Fruit fly (Drosophila melanogaster) Kc167 (cell line): ENCODE data around the gene CG32277.

Experiments used
- Myc ChIP-seq: fragments of >200 bp; optimal IDR thresholded peaks from 2 replicates; lab custom pipeline; 2017; ENCODE audit warnings: missing external identifiers
- Sin3A ChIP-seq: fragments of >200 bp; optimal IDR thresholded peaks from 2 replicates; lab custom pipeline; 2018; ENCODE audit warnings: missing external identifiers
- h ChIP-seq: fragments of >200 bp; optimal IDR thresholded peaks from 3 replicates; lab custom pipeline; 2018; ENCODE audit warnings: missing external identifiers
- insv ChIP-seq: fragments of >200 bp; optimal IDR thresholded peaks from 3 replicates; lab custom pipeline; 2018; ENCODE audit warnings: missing external identifiers
- psq ChIP-seq: fragments of >200 bp; optimal IDR thresholded peaks from 2 replicates; lab custom pipeline; 2017; ENCODE audit warnings: missing external identifiers
- ttk ChIP-seq: sonication (Bioruptor generic); optimal IDR thresholded peaks from 2 replicates; lab custom pipeline; 2017; ENCODE audit warnings: missing external identifiers

Gene CG32277

dm6 chr3L:3225769-3226457 is 20.7 kb upstream of the CG32277 start:
- TF ChIP-seq ttk (no peak), Sin3A (lab: Kevin White, UChicago) (no peak), h (no peak), psq (lab: Kevin White, UChicago) (no peak), Myc (lab: Kevin White, UChicago) (no peak), insv (no peak)

DNA sequence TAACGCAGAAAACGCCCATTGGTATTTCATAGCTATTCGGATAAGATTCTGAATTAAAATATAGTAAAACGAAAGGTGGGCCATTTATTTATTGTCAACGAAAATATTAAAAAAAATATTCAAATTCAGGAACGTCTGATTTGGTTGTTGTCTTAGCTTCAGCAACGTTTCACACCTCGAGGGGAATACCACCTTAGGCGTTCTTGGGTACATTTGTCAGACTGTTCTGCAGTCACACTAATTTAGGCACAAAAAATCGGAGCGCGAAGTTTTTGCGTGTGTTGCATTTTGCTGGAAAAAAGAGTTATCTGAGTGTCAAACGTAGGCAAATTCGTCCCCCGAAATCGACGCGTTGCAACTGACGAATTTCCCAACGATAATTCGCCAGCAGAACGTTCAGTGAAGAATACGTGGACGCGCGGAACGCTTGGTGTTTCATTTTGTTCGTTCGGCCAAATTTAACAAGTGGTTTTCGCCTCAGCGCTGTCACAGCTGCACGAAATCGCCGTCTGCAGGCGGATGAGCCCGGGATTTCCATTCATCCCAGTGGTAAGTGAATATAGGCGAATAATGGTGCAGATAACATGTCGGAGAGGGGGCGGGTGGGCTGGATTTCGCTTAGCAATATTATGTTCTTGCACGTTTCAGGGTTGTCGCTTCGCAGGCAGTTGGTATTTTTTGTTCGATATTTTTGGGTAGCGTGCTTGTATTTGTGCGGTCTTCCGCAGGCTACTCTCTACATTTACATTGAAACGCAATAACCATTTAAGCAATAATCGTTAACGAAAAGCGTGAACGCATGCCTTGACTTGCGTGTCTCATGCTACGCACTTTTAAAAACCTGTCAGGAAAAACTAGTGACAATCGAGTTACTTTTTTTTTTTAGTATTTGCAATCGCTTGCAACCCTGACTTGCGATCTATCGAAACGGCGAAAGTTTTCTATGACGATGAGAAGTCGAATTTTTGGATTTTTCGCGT is 19.8 kb upstream of the CG32277 start, which contains the start of gene Larp4B:
Gene Larp4B, plus strand, starts transcription at position 99 of the 980 bp plus-strand sequence.
- TF ChIP-seq insv, result no peak
- TF ChIP-seq ttk, result no peak
- TF ChIP-seq h, result no peak
- TF ChIP-seq Myc (lab: Kevin White, UChicago), result no peak
- TF ChIP-seq Sin3A (lab: Kevin White, UChicago), result no peak
- no peak for TF ChIP-seq psq (lab: Kevin White, UChicago)

DNA sequence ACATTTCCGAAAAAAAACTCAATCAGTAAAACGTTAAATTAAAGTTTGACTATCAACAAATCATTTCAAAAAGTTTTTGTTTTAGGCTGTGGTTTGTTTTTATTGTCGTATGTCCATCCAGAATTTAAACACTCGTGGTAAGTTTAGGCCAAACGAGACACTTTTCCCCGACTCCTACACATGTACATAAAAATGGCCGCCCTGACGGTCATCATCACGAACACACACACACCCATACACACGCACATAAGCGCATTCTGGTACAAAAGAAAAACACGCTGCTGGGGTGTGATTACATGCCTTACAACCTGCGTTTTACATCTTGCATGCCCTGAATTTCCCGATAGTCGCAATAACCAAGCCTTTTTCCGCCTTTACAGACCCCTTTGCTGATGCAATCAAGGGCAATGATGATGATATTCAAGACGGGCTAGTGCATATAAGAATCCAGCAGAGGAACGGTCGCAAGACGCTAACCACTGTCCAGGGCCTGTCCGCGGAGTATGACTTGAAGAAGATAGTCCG is 18.2 kb upstream of the CG32277 start:
- no peak for TF ChIP-seq h
- TF ChIP-seq psq (lab: Kevin White, UChicago), result no peak
- TF ChIP-seq Myc (lab: Kevin White, UChicago), result no peak
- no peak for TF ChIP-seq Sin3A (lab: Kevin White, UChicago)
- TF ChIP-seq insv, result no peak
- TF ChIP-seq ttk, result no peak

- TF ChIP-seq insv (no peak), Sin3A (lab: Kevin White, UChicago) (no peak)
Measured at dm6 chr3L:3222643-3223389, 17.6 kb upstream of the CG32277 start, which contains the start of the genes RpL28 and eIF1. RpL28 (minus strand) TSS chr3L:3222960. eIF1 (plus strand) TSS chr3L:3223341.

- TF ChIP-seq insv (no peak), psq (lab: Kevin White, UChicago) (no peak), Myc (lab: Kevin White, UChicago) (no peak), Sin3A (lab: Kevin White, UChicago) (no peak), ttk (no peak), h (no peak)
Measured at dm6 chr3L:3218859-3219258, 13.6 kb upstream of the CG32277 start, which contains the start of the genes hob and nSMase. hob (minus strand) TSS chr3L:3218920. nSMase (plus strand) TSS chr3L:3219156.

DNA sequence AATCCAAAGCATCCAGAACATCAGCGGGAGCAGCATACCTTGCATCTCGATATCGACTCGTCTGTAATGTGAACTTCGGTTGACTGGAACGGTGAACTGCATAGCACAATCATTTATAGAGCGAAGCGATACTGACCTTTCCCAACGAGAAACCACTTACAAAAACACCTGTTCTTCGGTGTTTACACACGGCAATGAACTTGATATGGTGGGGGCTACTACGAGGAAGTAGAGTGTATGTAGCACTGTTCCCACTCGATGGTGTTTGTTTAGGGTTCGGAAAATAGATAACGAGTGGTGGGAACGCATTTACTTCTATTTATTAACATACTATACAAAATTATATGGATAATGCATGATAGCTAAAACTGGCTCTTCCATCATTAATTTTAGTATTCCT is 3.6 kb upstream of the CG32277 start, which contains the start of the genes CG32269 and CG32270:
Gene CG32269, minus strand, starts transcription at position 91 of the 400 bp plus-strand sequence.
Gene CG32270, minus strand, starts transcription at position 91 of the 400 bp plus-strand sequence.
- TF ChIP-seq h, result no peak
- TF ChIP-seq Myc (lab: Kevin White, UChicago), result no peak
- TF ChIP-seq ttk, result no peak
- no peak for TF ChIP-seq Sin3A (lab: Kevin White, UChicago)
- no peak for TF ChIP-seq insv
- no peak for TF ChIP-seq psq (lab: Kevin White, UChicago)

- TF ChIP-seq Myc (lab: Kevin White, UChicago), result no peak
- TF ChIP-seq ttk, result no peak
- no peak for TF ChIP-seq Sin3A (lab: Kevin White, UChicago)
- no peak for TF ChIP-seq h
- TF ChIP-seq insv, result no peak
- no peak for TF ChIP-seq psq (lab: Kevin White, UChicago)
Measured at dm6 chr3L:3206263-3206662, 1.0 kb upstream of the CG32277 start, which contains the start of gene CG33160. CG33160 (minus strand) TSS chr3L:3206363.

- TF ChIP-seq Myc (lab: Kevin White, UChicago) (no peak), psq (lab: Kevin White, UChicago) (no peak), insv (no peak), ttk (no peak)
Measured at dm6 chr3L:3204348-3204747, 901 bp downstream of the CG32277 start, which contains the start of gene CG33159. CG33159 (minus strand) TSS chr3L:3204448.

DNA sequence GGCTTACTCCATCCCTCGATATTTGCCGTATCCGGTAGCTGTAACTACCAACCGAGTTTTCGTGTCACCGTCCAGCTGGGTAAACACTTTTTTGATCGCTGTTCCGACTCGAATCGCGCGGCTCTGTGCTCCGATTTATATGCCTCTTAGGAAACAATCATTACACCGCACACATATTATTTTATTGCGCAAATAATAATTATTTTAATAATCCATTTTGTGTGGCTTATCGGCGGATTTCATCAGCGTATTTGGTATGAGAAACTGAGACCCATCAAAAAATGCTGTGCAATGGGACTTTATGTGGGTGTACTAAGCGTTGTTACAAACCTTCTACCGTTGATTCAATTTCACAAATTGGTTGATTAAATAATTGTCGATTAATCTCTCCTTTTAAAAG is 2.2 kb downstream of the CG32277 start, which contains the start of gene CG32271:
Gene CG32271, minus strand, starts transcription at position 101 of the 400 bp plus-strand sequence.
- TF ChIP-seq h (no peak), Sin3A (lab: Kevin White, UChicago) (no peak), insv (no peak), Myc (lab: Kevin White, UChicago) (no peak), psq (lab: Kevin White, UChicago) (no peak), ttk (no peak)

DNA sequence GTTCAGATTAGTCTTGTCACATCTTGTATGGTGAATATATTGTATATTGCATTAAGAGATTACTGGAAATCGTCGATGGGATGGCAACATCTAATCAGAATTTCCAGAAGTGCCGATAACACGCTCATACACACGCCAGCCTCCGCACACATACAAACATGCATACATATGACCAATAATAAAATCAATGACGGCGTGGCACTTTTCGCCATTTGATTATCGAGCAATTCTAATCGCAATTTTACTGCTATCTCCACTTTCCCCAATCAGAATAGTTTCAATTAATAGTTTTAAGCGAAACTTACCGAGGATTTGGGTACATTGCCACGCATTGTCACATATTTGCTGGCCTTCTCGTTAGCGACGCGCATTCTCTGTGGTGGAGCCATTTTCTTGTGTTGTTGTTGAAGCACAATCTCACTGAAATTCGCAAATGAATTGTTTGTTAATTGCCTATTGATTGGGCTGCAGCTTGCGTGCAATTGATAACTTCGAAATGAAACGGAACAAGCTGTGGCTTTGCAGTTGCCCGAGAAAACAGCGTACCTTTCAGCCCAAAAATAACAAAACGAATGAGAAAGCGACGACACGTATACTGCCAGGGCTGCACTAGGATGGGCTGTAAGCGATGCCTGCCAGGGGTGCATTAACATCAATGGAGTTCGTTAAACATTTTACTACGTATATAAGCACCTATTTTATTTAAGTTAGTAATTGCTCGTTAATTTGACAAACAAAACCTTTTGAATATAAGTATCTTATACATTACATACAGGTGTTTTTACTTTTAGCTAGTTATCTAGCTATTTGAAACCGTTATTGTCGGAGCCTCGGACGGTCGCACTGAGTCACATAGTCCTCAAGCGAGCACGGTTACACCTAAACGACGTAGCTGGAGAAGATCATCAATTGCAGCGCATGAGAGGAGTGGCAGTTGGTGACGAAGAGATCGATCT is 6.5 kb downstream of the CG32277 start, which contains the start of the genes CG32276 and gry:
Gene CG32276, minus strand, starts transcription at position 601 of the 956 bp plus-strand sequence.
Gene gry, plus strand, starts transcription at position 644 of the 956 bp plus-strand sequence.
- TF ChIP-seq insv, result no peak
- TF ChIP-seq Myc (lab: Kevin White, UChicago), result no peak
- no peak for TF ChIP-seq Sin3A (lab: Kevin White, UChicago)
- TF ChIP-seq ttk, result no peak
- TF ChIP-seq psq (lab: Kevin White, UChicago), result no peak
- TF ChIP-seq h, result no peak
